Fruit fly (Drosophila melanogaster): ENCODE results near the gene Mettl2.

dm6 chr3L:1649363-1649762 is 10.3 kb upstream of the Mettl2 start:
- no peak for TF ChIP-seq ttk (optimal IDR thresholded peaks at IDR 0.05)
- no peak for TF ChIP-seq Myc (optimal IDR thresholded peaks at IDR 0.05)
